ENCODE assay signal across 3 fruit fly cellular contexts in genomic region chr3R:24303060-24303459, dm6.
TF ChIP-seq lines count a peak whose summit lies in the region.

No protein-coding gene starts in this region.

- no peak for TF ChIP-seq CTCF in whole organism, embryonic (GFP tag; optimal IDR thresholded peaks at IDR 0.05; lab: Kevin White, UChicago)

TF ChIP-seq in whole organism, adult, 20 proteins besides CTCF, POLR2A, EP300 and RAD21:
- TF ChIP-seq bab1 (GFP tag; optimal IDR thresholded peaks at IDR 0.05; lab: Kevin White, UChicago) (peak; percentile 44), pad (GFP tag; optimal IDR thresholded peaks at IDR 0.05; lab: Kevin White, UChicago) (no peak)

TF ChIP-seq in whole organism, embryonic, 481 proteins besides CTCF, POLR2A, EP300 and RAD21:
- TF ChIP-seq slou (GFP tag; optimal IDR thresholded peaks at IDR 0.05; lab: Kevin White, UChicago) (peak; percentile 9), Atf6 (GFP tag; IDR thresholded peaks at IDR 0.05; lab: Robert Waterston, UW) (0 out of 2 replicates have a peak, but pooled peaks have one; percentile 11), CG15479 (GFP tag; optimal IDR thresholded peaks at IDR 0.05; lab: Kevin White, UChicago) (no peak), cato (GFP tag; optimal IDR thresholded peaks at IDR 0.05; lab: Kevin White, UChicago; ENCODE audit: borderline replicate concordance) (no peak), CG2120 (GFP tag; optimal IDR thresholded peaks at IDR 0.05; lab: Kevin White, UChicago) (peak; percentile 30), so (GFP tag; IDR thresholded peaks at IDR 0.05; lab: Robert Waterston, UW) (no peak), Ada2b (GFP tag; IDR thresholded peaks at IDR 0.05; lab: Robert Waterston, UW) (peak; percentile 45), CG30431 (GFP tag; optimal IDR thresholded peaks at IDR 0.05; lab: Kevin White, UChicago) (peak; percentile 0), CG14441 (GFP tag; IDR thresholded peaks at IDR 0.05; lab: Robert Waterston, UW) (peak; percentile 49; the same call in 1 of the 2 replicates), cwo (GFP tag; optimal IDR thresholded peaks at IDR 0.05; lab: Kevin White, UChicago) (no peak), Ptx1 (GFP tag; IDR thresholded peaks at IDR 0.05; lab: Robert Waterston, UW) (peak; percentile 36; the same call in 1 of the 2 replicates), hkb (optimal IDR thresholded peaks at IDR 0.05; lab: Kevin White, UChicago) (no peak), hkb (GFP tag; IDR thresholded peaks at IDR 0.05; lab: Robert Waterston, UW) (peak; percentile 52; the same call in 1 of the 2 replicates), CG15073 (GFP tag; optimal IDR thresholded peaks at IDR 0.05; lab: Kevin White, UChicago) (no peak), CG7357 (GFP tag; IDR thresholded peaks at IDR 0.05; lab: Robert Waterston, UW) (peak; percentile 31; the same call in 1 of the 3 replicates), pan (optimal IDR thresholded peaks at IDR 0.05; lab: Kevin White, UChicago) (no peak), pan (GFP tag; optimal IDR thresholded peaks at IDR 0.05 in 1 of 2, IDR thresholded peaks at IDR 0.05 in 1 of 2) (peak in 1 of 2 experiments; percentile 54), run (tag; optimal IDR thresholded peaks at IDR 0.05; lab: Kevin White, UChicago) (no peak), dysf (GFP tag; IDR thresholded peaks at IDR 0.05; lab: Robert Waterston, UW) (no peak), ken (GFP tag; IDR thresholded peaks at IDR 0.05; lab: Robert Waterston, UW) (no peak), slbo (GFP tag; IDR thresholded peaks at IDR 0.05; lab: Robert Waterston, UW) (peak; percentile 54), Med (GFP tag; lab: Kevin White, UChicago) (peak; percentile 37), klu (GFP tag; IDR thresholded peaks at IDR 0.05; lab: Robert Waterston, UW) (no peak), Oli (tag; optimal IDR thresholded peaks at IDR 0.05; lab: Kevin White, UChicago) (peak; percentile 6), CG12391 (tag; optimal IDR thresholded peaks at IDR 0.05; lab: Kevin White, UChicago) (peak; percentile 7), E2f1 (GFP tag; IDR thresholded peaks at IDR 0.05; lab: Robert Waterston, UW) (peak; percentile 16; the same call in 1 of the 2 replicates), tgo (GFP tag; IDR thresholded peaks at IDR 0.05; lab: Robert Waterston, UW) (peak; percentile 41; the same call in 1 of the 3 replicates), CG30403 (GFP tag; optimal IDR thresholded peaks at IDR 0.05; lab: Kevin White, UChicago) (peak; percentile 23), ttk (GFP tag; IDR thresholded peaks at IDR 0.05; lab: Robert Waterston, UW) (no peak), CG10462 (GFP tag; optimal IDR thresholded peaks at IDR 0.05; lab: Kevin White, UChicago) (no peak), Hand (GFP tag; optimal IDR thresholded peaks at IDR 0.05; lab: Kevin White, UChicago) (no peak), prd (optimal IDR thresholded peaks at IDR 0.05; lab: Kevin White, UChicago) (no peak), prd (GFP tag; IDR thresholded peaks at IDR 0.05; lab: Robert Waterston, UW) (peak; percentile 30; the same call in 1 of the 3 replicates), vvl (GFP tag; IDR thresholded peaks at IDR 0.05; lab: Robert Waterston, UW) (peak; percentile 30; the same call in 1 of the 2 replicates), phol (tag; optimal IDR thresholded peaks at IDR 0.05; lab: Kevin White, UChicago) (peak; percentile 11), bcd (GFP tag; optimal IDR thresholded peaks at IDR 0.05; lab: Kevin White, UChicago) (no peak), CG8089 (GFP tag; optimal IDR thresholded peaks at IDR 0.05; lab: Kevin White, UChicago) (no peak), row (GFP tag; IDR thresholded peaks at IDR 0.05; lab: Robert Waterston, UW) (peak; percentile 56; the same call in 2 of the 3 replicates), croc (GFP tag; conservative IDR thresholded peaks at IDR 0.05; lab: Robert Waterston, UW) (no peak), Trl (optimal IDR thresholded peaks at IDR 0.05; lab: Kevin White, UChicago) (no peak), Trl (GFP tag; optimal IDR thresholded peaks at IDR 0.05; lab: Kevin White, UChicago) (no peak), eyg (GFP tag; optimal IDR thresholded peaks at IDR 0.05; lab: Kevin White, UChicago) (no peak)

TF ChIP-seq in whole organism, prepupa, 60 proteins besides CTCF, POLR2A, EP300 and RAD21:
- TF ChIP-seq CG15336 (GFP tag; IDR thresholded peaks at IDR 0.05; lab: Robert Waterston, UW) (0 out of 2 replicates have a peak, but pooled peaks have one; percentile 37), ss (GFP tag; optimal IDR thresholded peaks at IDR 0.05; lab: Kevin White, UChicago) (no peak), CG1621 (tag; optimal IDR thresholded peaks at IDR 0.05; lab: Kevin White, UChicago) (no peak), eg (GFP tag; IDR thresholded peaks at IDR 0.05; lab: Robert Waterston, UW) (peak; percentile 47; the same call in 1 of the 3 replicates), esn (GFP tag; optimal IDR thresholded peaks at IDR 0.05; lab: Kevin White, UChicago) (no peak), acj6 (GFP tag; optimal IDR thresholded peaks at IDR 0.05; lab: Kevin White, UChicago) (peak; percentile 10), CG32006 (GFP tag; optimal IDR thresholded peaks at IDR 0.05; lab: Kevin White, UChicago) (peak; percentile 37), cyc (GFP tag; optimal IDR thresholded peaks at IDR 0.05; lab: Kevin White, UChicago) (no peak), Hr4 (GFP tag; optimal IDR thresholded peaks at IDR 0.05; lab: Kevin White, UChicago) (peak; percentile 40)
